Fruit fly (Drosophila melanogaster): ENCODE data around the gene CG14329.

The CG14329 gene

dm6 chr3R:17603717-17604116 is 5.4 kb upstream of the CG14329 start:
- TF ChIP-seq CG34367 (tag; optimal IDR thresholded peaks at IDR 0.05) (no peak), D1 (tag; optimal IDR thresholded peaks at IDR 0.05) (peak; percentile 11), Pif1B (GFP tag; optimal IDR thresholded peaks at IDR 0.05) (no peak)

- no peak for TF ChIP-seq rn (GFP tag; IDR thresholded peaks at IDR 0.05)
- no peak for TF ChIP-seq CG12605 (GFP tag; IDR thresholded peaks at IDR 0.05)
- no peak for TF ChIP-seq Ets98B (GFP tag; IDR thresholded peaks at IDR 0.05)
- TF ChIP-seq CG15710 (tag; optimal IDR thresholded peaks at IDR 0.05), result peak; percentile 72
- TF ChIP-seq Pif1A (GFP tag; optimal IDR thresholded peaks at IDR 0.05), result peak; percentile 31
- TF ChIP-seq gl (tag; optimal IDR thresholded peaks at IDR 0.05), result no peak
- TF ChIP-seq CG17806 (tag; optimal IDR thresholded peaks at IDR 0.05), result peak; percentile 61
- TF ChIP-seq CG14655 (GFP tag; optimal IDR thresholded peaks at IDR 0.05), result peak; percentile 73
- TF ChIP-seq Snoo (tag; optimal IDR thresholded peaks at IDR 0.05), result no peak
- no peak for TF ChIP-seq fd96Ca (GFP tag; IDR thresholded peaks at IDR 0.05)
- TF ChIP-seq CG9948 (tag; optimal IDR thresholded peaks at IDR 0.05), result no peak
- TF ChIP-seq CG8159 (tag; optimal IDR thresholded peaks at IDR 0.05), result peak; percentile 82
- TF ChIP-seq CG13204 (GFP tag; optimal IDR thresholded peaks at IDR 0.05), result peak; percentile 79
- no peak for TF ChIP-seq D1 (tag; optimal IDR thresholded peaks at IDR 0.05)
- peak; percentile 33 for TF ChIP-seq CG34367 (tag; optimal IDR thresholded peaks at IDR 0.05)
- TF ChIP-seq Pif1B (GFP tag; optimal IDR thresholded peaks at IDR 0.05), result peak; percentile 1
- no peak for TF ChIP-seq EcR (GFP tag; optimal IDR thresholded peaks at IDR 0.05)
- TF ChIP-seq CG4496 (GFP tag; IDR thresholded peaks at IDR 0.05), result no peak
- no peak for TF ChIP-seq CG32121 (GFP tag; IDR thresholded peaks at IDR 0.05)
- no peak for TF ChIP-seq CG10348 (GFP tag; IDR thresholded peaks at IDR 0.05)
These were observed 4.8 kb upstream of the CG14329 start for dm6 chr3R:17604198-17604879.

dm6 chr3R:17604880-17605667 is 4.1 kb upstream of the CG14329 start:
- TF ChIP-seq Pif1A (GFP tag; optimal IDR thresholded peaks at IDR 0.05) (peak; percentile 4), CG32121 (GFP tag; IDR thresholded peaks at IDR 0.05) (no peak), Snoo (tag; optimal IDR thresholded peaks at IDR 0.05) (no peak), CG4496 (GFP tag; IDR thresholded peaks at IDR 0.05) (0 out of 3 replicates have a peak, but pooled peaks have one; percentile 24), CG9948 (tag; optimal IDR thresholded peaks at IDR 0.05) (no peak), gl (tag; optimal IDR thresholded peaks at IDR 0.05) (no peak), CG8301 (tag; optimal IDR thresholded peaks at IDR 0.05) (no peak), fd96Ca (GFP tag; IDR thresholded peaks at IDR 0.05) (no peak), CG34367 (tag; optimal IDR thresholded peaks at IDR 0.05) (no peak), EcR (GFP tag; optimal IDR thresholded peaks at IDR 0.05) (peak; percentile 50), CG14655 (GFP tag; optimal IDR thresholded peaks at IDR 0.05) (no peak), Pif1B (GFP tag; optimal IDR thresholded peaks at IDR 0.05) (no peak), CG13204 (GFP tag; optimal IDR thresholded peaks at IDR 0.05) (peak; percentile 66), CG10348 (GFP tag; IDR thresholded peaks at IDR 0.05) (no peak), D1 (tag; optimal IDR thresholded peaks at IDR 0.05) (no peak), Ets98B (GFP tag; IDR thresholded peaks at IDR 0.05) (no peak), rn (GFP tag; IDR thresholded peaks at IDR 0.05) (no peak), CG8159 (tag; optimal IDR thresholded peaks at IDR 0.05) (peak; percentile 15), CG12605 (GFP tag; IDR thresholded peaks at IDR 0.05) (no peak), CG15710 (tag; optimal IDR thresholded peaks at IDR 0.05) (no peak), CG17806 (tag; optimal IDR thresholded peaks at IDR 0.05) (no peak)

DNA sequence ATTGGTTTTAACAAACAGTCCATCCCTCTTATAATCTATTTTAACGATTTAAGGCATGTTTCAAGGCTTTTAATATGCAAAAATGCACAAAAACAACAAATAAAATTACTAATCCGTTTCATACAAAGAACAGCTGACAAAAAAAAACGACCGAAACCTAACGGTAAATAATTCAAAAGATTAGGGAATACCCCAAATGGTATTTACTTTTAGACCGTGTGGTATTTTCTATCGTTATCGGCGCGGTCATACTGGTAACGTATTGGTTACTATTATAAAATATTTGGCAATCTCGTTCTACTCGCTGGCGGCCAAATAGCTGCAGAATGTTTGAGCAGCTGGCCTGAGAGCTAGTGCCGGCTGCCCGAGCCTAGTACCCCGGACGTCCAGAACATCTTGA is 3.3 kb upstream of the CG14329 start, which contains the start of gene sll:
TSS of gene sll (plus strand) at position 235 of the 400 bp plus-strand sequence.
- TF ChIP-seq CG17806 (tag; optimal IDR thresholded peaks at IDR 0.05), result no peak
- no peak for TF ChIP-seq CG34367 (tag; optimal IDR thresholded peaks at IDR 0.05)
- TF ChIP-seq CG4496 (GFP tag; IDR thresholded peaks at IDR 0.05), result peak; percentile 9; the same call in 1 of the 3 replicates
- no peak for TF ChIP-seq CG15710 (tag; optimal IDR thresholded peaks at IDR 0.05)

dm6 chr3R:17611411-17611810 is 2.3 kb downstream of the CG14329 start, which contains the start of gene Edg91:
TSS of gene Edg91 (minus strand) at chr3R:17611511.
- no peak for TF ChIP-seq CG8301 (tag; optimal IDR thresholded peaks at IDR 0.05)
- TF ChIP-seq gl (tag; optimal IDR thresholded peaks at IDR 0.05), result no peak
- no peak for TF ChIP-seq CG34367 (tag; optimal IDR thresholded peaks at IDR 0.05)
- no peak for TF ChIP-seq rn (GFP tag; IDR thresholded peaks at IDR 0.05)
- no peak for TF ChIP-seq CG4496 (GFP tag; IDR thresholded peaks at IDR 0.05)
- TF ChIP-seq CG15710 (tag; optimal IDR thresholded peaks at IDR 0.05), result no peak
- TF ChIP-seq fd96Ca (GFP tag; IDR thresholded peaks at IDR 0.05), result no peak
- TF ChIP-seq EcR (GFP tag; optimal IDR thresholded peaks at IDR 0.05), result no peak

dm6 chr3R:17611836-17612235 is 2.7 kb downstream of the CG14329 start:
- TF ChIP-seq Pif1A (GFP tag; optimal IDR thresholded peaks at IDR 0.05), result no peak
